Fruit fly (Drosophila melanogaster) whole organism, embryonic: ENCODE measurements around the gene awd.

Source experiments
- Abd-B ChIP-seq: fragments of 200-800 bp; sonication (Bioruptor generic); optimal IDR thresholded peaks from 2 replicates; lab custom pipeline; 2018; ENCODE audit warnings: missing biosample characterization, mild to moderate bottlenecking, missing genetic modification characterization, moderate library complexity
- CG10209 ChIP-seq: fragments of 200-800 bp; sonication (Bioruptor generic); optimal IDR thresholded peaks from 3 replicates; lab custom pipeline; 2017; ENCODE audit warnings: missing biosample characterization, mild to moderate bottlenecking, missing genetic modification characterization, missing genetic modification reagents
- CG1024 ChIP-seq: fragments of 200-800 bp; sonication (Bioruptor generic); IDR thresholded peaks from 2 replicates; pipeline ENCODE4 v1.3.6; 2022; ENCODE audit warnings: missing biosample characterization, missing genetic modification characterization
- CG1233 ChIP-seq: fragments of 200-800 bp; sonication (Bioruptor generic); optimal IDR thresholded peaks from 4 replicates; lab custom pipeline; 2018; ENCODE audit warnings: missing biosample characterization, mild to moderate bottlenecking, missing genetic modification characterization
- CG13894 ChIP-seq: fragments of 200-800 bp; sonication (Bioruptor generic); optimal IDR thresholded peaks from 3 replicates; lab custom pipeline; 2018; ENCODE audit warnings: missing biosample characterization, mild to moderate bottlenecking, missing genetic modification characterization, moderate library complexity
- CG14050 ChIP-seq: fragments of 200-800 bp; sonication (Bioruptor generic); IDR thresholded peaks from 3 replicates; pipeline ENCODE4 v1.3.6; 2022; ENCODE audit warnings: missing biosample characterization, missing genetic modification characterization
- CG15269 ChIP-seq: fragments of 200-800 bp; sonication (Bioruptor generic); optimal IDR thresholded peaks from 2 replicates; lab custom pipeline; 2018; ENCODE audit warnings: missing biosample characterization, mild to moderate bottlenecking, missing genetic modification characterization, moderate library complexity
- CG15601 ChIP-seq: fragments of 200-800 bp; sonication (Bioruptor generic); optimal IDR thresholded peaks from 3 replicates; lab custom pipeline; 2019; ENCODE audit warnings: missing biosample characterization, mild to moderate bottlenecking, missing genetic modification characterization, moderate library complexity
- CG15696 ChIP-seq: fragments of 200-800 bp; sonication (Bioruptor generic); optimal IDR thresholded peaks from 2 replicates; lab custom pipeline; 2019; ENCODE audit warnings: missing biosample characterization, mild to moderate bottlenecking, missing genetic modification characterization, moderate library complexity
- CG1603 ChIP-seq: fragments of 200-800 bp; sonication (Bioruptor generic); optimal IDR thresholded peaks from 2 replicates; lab custom pipeline; 2019; ENCODE audit warnings: missing biosample characterization, mild to moderate bottlenecking, missing genetic modification characterization, moderate library complexity
- CG17186 ChIP-seq: fragments of 200-800 bp; sonication (Bioruptor generic); optimal IDR thresholded peaks from 3 replicates; lab custom pipeline; 2017; ENCODE audit warnings: missing biosample characterization, missing genetic modification reagents, missing genetic modification characterization
- CG17912 ChIP-seq: fragments of 200-800 bp; sonication (Bioruptor generic); optimal IDR thresholded peaks from 2 replicates; lab custom pipeline; 2018; ENCODE audit warnings: missing biosample characterization, mild to moderate bottlenecking, missing genetic modification characterization
- CG30431 ChIP-seq: fragments of 200-800 bp; sonication (Bioruptor generic); optimal IDR thresholded peaks from 2 replicates; lab custom pipeline; 2017; ENCODE audit warnings: missing biosample characterization, missing genetic modification characterization
- CG32532 ChIP-seq: fragments of 200-800 bp; sonication (Bioruptor generic); IDR thresholded peaks from 2 replicates; pipeline ENCODE4 v1.3.6; 2022; ENCODE audit warnings: missing biosample characterization, missing genetic modification characterization
- CG33213 ChIP-seq: fragments of 200-800 bp; sonication (Bioruptor generic); optimal IDR thresholded peaks from 3 replicates; lab custom pipeline; 2016; ENCODE audit warnings: missing biosample characterization, missing genetic modification characterization
- CG34422 ChIP-seq: fragments of 200-800 bp; sonication (Bioruptor generic); IDR thresholded peaks from 3 replicates; pipeline ENCODE4 v1.3.6; 2022; ENCODE audit warnings: missing biosample characterization, missing genetic modification characterization
- CG4360 ChIP-seq: fragments of 200-800 bp; sonication (Bioruptor generic); IDR thresholded peaks from 2 replicates; pipeline ENCODE4 v1.3.6; 2022; ENCODE audit warnings: missing biosample characterization, missing genetic modification characterization
- CG6254 ChIP-seq: fragments of 200-800 bp; sonication (Bioruptor generic); optimal IDR thresholded peaks from 3 replicates; lab custom pipeline; 2017; ENCODE audit warnings: mild to moderate bottlenecking, missing biosample characterization, missing genetic modification reagents, missing genetic modification characterization
- CG8089 ChIP-seq: fragments of 200-800 bp; sonication (Bioruptor generic); optimal IDR thresholded peaks from 3 replicates; lab custom pipeline; 2016; ENCODE audit warnings: missing biosample characterization, missing genetic modification characterization
- CG8281 ChIP-seq: fragments of 200-800 bp; sonication (Bioruptor generic); optimal IDR thresholded peaks from 2 replicates; lab custom pipeline; 2018; ENCODE audit warnings: missing biosample characterization, mild to moderate bottlenecking, missing genetic modification characterization, moderate library complexity
- CG9437 ChIP-seq: fragments of 200-800 bp; sonication (Bioruptor generic); optimal IDR thresholded peaks from 2 replicates; lab custom pipeline; 2018; ENCODE audit warnings: missing biosample characterization, mild to moderate bottlenecking, missing genetic modification characterization
- CG9727 ChIP-seq: fragments of 200-800 bp; sonication (Bioruptor generic); optimal IDR thresholded peaks from 3 replicates; lab custom pipeline; 2017; ENCODE audit warnings: missing biosample characterization, mild to moderate bottlenecking, missing genetic modification characterization
- CHES-1-like ChIP-seq: fragments of 200-800 bp; sonication (Bioruptor generic); optimal IDR thresholded peaks from 2 replicates; lab custom pipeline; 2016; ENCODE audit warnings: missing biosample characterization, missing genetic modification characterization
- Camta ChIP-seq: fragments of 200-800 bp; sonication (Bioruptor generic); optimal IDR thresholded peaks from 2 replicates; lab custom pipeline; 2016; ENCODE audit warnings: missing biosample characterization, missing genetic modification characterization
- Dp ChIP-seq: fragments of 200-800 bp; sonication (Bioruptor generic); optimal IDR thresholded peaks from 2 replicates; lab custom pipeline; 2018; ENCODE audit warnings: missing biosample characterization, mild to moderate bottlenecking, missing genetic modification characterization, moderate library complexity
- Eip74EF ChIP-seq, 2 experiments: fragments of 200-800 bp in 1 of 2; fragments of >200 bp in 1 of 2; sonication (Bioruptor generic) in 1 of 2; optimal IDR thresholded peaks; 2 replicates each; lab custom pipeline; 2017 to 2019; ENCODE audit warnings: missing biosample characterization in 2 of 2, missing genetic modification characterization in 2 of 2, mild to moderate bottlenecking in 1 of 2, moderate library complexity in 1 of 2
- Meics ChIP-seq: fragments of 200-800 bp; sonication (Bioruptor generic); optimal IDR thresholded peaks from 2 replicates; lab custom pipeline; 2017; ENCODE audit warnings: missing biosample characterization, mild to moderate bottlenecking, missing genetic modification characterization
- NC2α ChIP-seq: fragments of 200-800 bp; sonication (Bioruptor generic); optimal IDR thresholded peaks from 2 replicates; lab custom pipeline; 2016; ENCODE audit warnings: missing biosample characterization, missing genetic modification characterization
- Pdp1 ChIP-seq, 2 experiments: fragments of 200-800 bp; sonication (Bioruptor generic); optimal IDR thresholded peaks; 3 replicates each; lab custom pipeline; 2016; ENCODE audit warnings: missing biosample characterization in 2 of 2, missing genetic modification characterization in 2 of 2, mild to moderate bottlenecking in 1 of 2, moderate library complexity in 1 of 2
- Sox102F ChIP-seq: fragments of 200-800 bp; sonication (Bioruptor generic); optimal IDR thresholded peaks from 2 replicates; lab custom pipeline; 2018; ENCODE audit warnings: missing biosample characterization, mild to moderate bottlenecking, missing genetic modification characterization, moderate library complexity
- Stat92E ChIP-seq, 3 experiments: fragments of >200 bp in 2 of 3; fragments of 200-800 bp in 1 of 3; sonication (Bioruptor generic) in 1 of 3; optimal IDR thresholded peaks; 2 replicates each; lab custom pipeline; 2017 to 2019; ENCODE audit warnings: missing biosample characterization in 3 of 3, missing genetic modification characterization in 3 of 3, mild to moderate bottlenecking in 1 of 3, moderate library complexity in 1 of 3
- ase ChIP-seq: fragments of 200-800 bp; sonication (Bioruptor generic); IDR thresholded peaks from 3 replicates; pipeline ENCODE4 v1.3.6; 2022; ENCODE audit warnings: missing biosample characterization, missing genetic modification characterization
- ash1 ChIP-seq: fragments of 200-800 bp; sonication (Bioruptor generic); optimal IDR thresholded peaks from 2 replicates; lab custom pipeline; 2018; ENCODE audit warnings: missing biosample characterization, mild to moderate bottlenecking, missing genetic modification characterization
- bab2 ChIP-seq: fragments of 200-800 bp; sonication (Bioruptor generic); optimal IDR thresholded peaks from 2 replicates; lab custom pipeline; 2016; ENCODE audit warnings: missing biosample characterization, missing genetic modification characterization
- br ChIP-seq: fragments of >200 bp; optimal IDR thresholded peaks from 2 replicates; lab custom pipeline; 2017
- bsh ChIP-seq, 2 experiments: fragments of 200-800 bp; sonication (Bioruptor generic); optimal IDR thresholded peaks; 2 replicates each; lab custom pipeline; 2017 to 2018; ENCODE audit warnings: mild to moderate bottlenecking in 2 of 2, missing biosample characterization in 2 of 2, missing genetic modification characterization in 2 of 2, moderate library complexity in 1 of 2
- chif ChIP-seq, 2 experiments: fragments of 200-800 bp; sonication (Bioruptor generic); optimal IDR thresholded peaks; 3 replicates each; lab custom pipeline; 2016; ENCODE audit warnings: missing biosample characterization in 2 of 2, missing genetic modification characterization in 2 of 2
- cwo ChIP-seq: fragments of 200-800 bp; sonication (Bioruptor generic); optimal IDR thresholded peaks from 3 replicates; lab custom pipeline; 2017; ENCODE audit warnings: missing biosample characterization, missing genetic modification characterization, mild to moderate bottlenecking, moderate library complexity, missing genetic modification reagents
- gce ChIP-seq: fragments of 200-800 bp; sonication (Bioruptor generic); IDR thresholded peaks from 3 replicates; pipeline ENCODE4 v1.3.6; 2022; ENCODE audit warnings: missing biosample characterization, missing genetic modification characterization
- gfzf ChIP-seq: fragments of 200-800 bp; sonication (Bioruptor generic); optimal IDR thresholded peaks from 2 replicates; lab custom pipeline; 2016; ENCODE audit warnings: missing biosample characterization, mild to moderate bottlenecking, missing genetic modification characterization, moderate library complexity
- grau ChIP-seq: fragments of 200-800 bp; optimal IDR thresholded peaks from 3 replicates; lab custom pipeline; 2019; ENCODE audit warnings: missing biosample characterization, mild to moderate bottlenecking, missing genetic modification characterization, moderate library complexity
- lmd ChIP-seq: fragments of 200-800 bp; sonication (Bioruptor generic); IDR thresholded peaks from 2 replicates; pipeline ENCODE4 v1.3.6; 2022; ENCODE audit warnings: missing biosample characterization, missing genetic modification characterization
- maf-S ChIP-seq: fragments of 200-800 bp; sonication (Bioruptor generic); optimal IDR thresholded peaks from 2 replicates; lab custom pipeline; 2016; ENCODE audit warnings: missing biosample characterization, missing genetic modification characterization
- ro ChIP-seq: fragments of 200-800 bp; sonication (Bioruptor generic); IDR thresholded peaks from 2 replicates; pipeline ENCODE4 v1.3.6; 2022; ENCODE audit warnings: missing biosample characterization, missing genetic modification characterization
- sens ChIP-seq: fragments of 200-800 bp; sonication (Bioruptor generic); peaks from one replicate; lab custom pipeline; 2016; ENCODE audit warnings: missing biosample characterization, missing genetic modification characterization
- slp2 ChIP-seq: fragments of 200-800 bp; sonication (Bioruptor generic); optimal IDR thresholded peaks from 2 replicates; lab custom pipeline; 2016; ENCODE audit warnings: missing biosample characterization, missing genetic modification characterization
- sug ChIP-seq: fragments of 200-800 bp; optimal IDR thresholded peaks from 2 replicates; lab custom pipeline; 2019; ENCODE audit warnings: missing biosample characterization, mild to moderate bottlenecking, missing genetic modification characterization, moderate library complexity
- tll ChIP-seq, 2 experiments: fragments of 200-800 bp in 1 of 2; fragments of >200 bp in 1 of 2; sonication (Bioruptor generic) in 1 of 2; optimal IDR thresholded peaks; 2 replicates each; lab custom pipeline; 2017 to 2019; ENCODE audit warnings: missing biosample characterization in 2 of 2, missing genetic modification characterization in 2 of 2, mild to moderate bottlenecking in 1 of 2, moderate library complexity in 1 of 2
- ttk ChIP-seq: fragments of 200-800 bp; sonication (Bioruptor generic); IDR thresholded peaks from 2 replicates; pipeline ENCODE4 v2.1.2; 2022; ENCODE audit warnings: missing biosample characterization, missing genetic modification characterization
- usp ChIP-seq: fragments of >200 bp; optimal IDR thresholded peaks from 2 replicates; lab custom pipeline; 2017; ENCODE audit warnings: missing biosample characterization, missing genetic modification characterization
- vvl ChIP-seq: fragments of 200-800 bp; sonication (Bioruptor generic); IDR thresholded peaks from 2 replicates; pipeline ENCODE4 v1.3.6; 2022; ENCODE audit warnings: missing biosample characterization, missing genetic modification characterization
- zfh1 ChIP-seq: fragments of 200-800 bp; sonication (Bioruptor generic); IDR thresholded peaks from 3 replicates; pipeline ENCODE4 v1.3.6; 2022; ENCODE audit warnings: missing biosample characterization, missing genetic modification characterization

The awd gene

dm6 chr3R:31743279-31743678 is 2.6 kb downstream of the awd start, which contains the start of gene Tbca (continued):
- no peak for TF ChIP-seq Stat92E (GFP tag; optimal IDR thresholded peaks at IDR 0.05; lab: Kevin White, UChicago)
- TF ChIP-seq sug, result no peak
- no peak for TF ChIP-seq ttk (GFP tag; lab: Robert Waterston, UW)
- no peak for TF ChIP-seq usp (GFP tag; lab: Kevin White, UChicago)
- TF ChIP-seq CG4360 (GFP tag; lab: Robert Waterston, UW), result peak; percentile 70
- TF ChIP-seq CG6254 (GFP tag; lab: Kevin White, UChicago), result no peak
- no peak for TF ChIP-seq CG9727 (GFP tag; lab: Kevin White, UChicago)
- no peak for TF ChIP-seq CG15601
- no peak for TF ChIP-seq CG1024
- no peak for TF ChIP-seq slp2
- TF ChIP-seq CG17912, result no peak
- no peak for TF ChIP-seq Camta (GFP tag; lab: Kevin White, UChicago)
- TF ChIP-seq NC2α, result no peak
- TF ChIP-seq ro (GFP tag; lab: Robert Waterston, UW), result no peak
- no peak for TF ChIP-seq cwo
- TF ChIP-seq Abd-B, result no peak
- no peak for TF ChIP-seq br (lab: Kevin White, UChicago)
- no peak for TF ChIP-seq CG8281 (tag; lab: Kevin White, UChicago)
- TF ChIP-seq CG1233 (GFP tag; lab: Kevin White, UChicago), result no peak
- no peak for TF ChIP-seq CHES-1-like (GFP tag; lab: Kevin White, UChicago)
- TF ChIP-seq CG1603 (tag; lab: Kevin White, UChicago), result peak; percentile 54
- TF ChIP-seq CG30431 (GFP tag; lab: Kevin White, UChicago), result no peak
- peak; percentile 98 for TF ChIP-seq Dp (GFP tag; lab: Kevin White, UChicago)
- TF ChIP-seq chif (GFP tag; optimal IDR thresholded peaks at IDR 0.05; lab: Kevin White, UChicago), result no peak
- TF ChIP-seq CG32532, result no peak
- no peak for TF ChIP-seq CG13894 (tag; lab: Kevin White, UChicago)
- no peak for TF ChIP-seq CG14050 (GFP tag; lab: Robert Waterston, UW)
- no peak for TF ChIP-seq maf-S (GFP tag; lab: Kevin White, UChicago)
- no peak for TF ChIP-seq CG15269
- peak; percentile 37 for TF ChIP-seq gfzf (GFP tag; lab: Kevin White, UChicago)
- TF ChIP-seq CG34422 (GFP tag; lab: Robert Waterston, UW), result no peak
- no peak for TF ChIP-seq Meics (GFP tag; lab: Kevin White, UChicago)

dm6 chr3R:31741278-31741677 is 4.6 kb downstream of the awd start:
- no peak for TF ChIP-seq bab2 (GFP tag; lab: Kevin White, UChicago)
- TF ChIP-seq tll (GFP tag; optimal IDR thresholded peaks at IDR 0.05; lab: Kevin White, UChicago), result no peak
- TF ChIP-seq zfh1 (GFP tag; lab: Robert Waterston, UW), result 0 out of 3 replicates have a peak, but pooled peaks have one; percentile 13
- TF ChIP-seq CG15696, result no peak
- TF ChIP-seq vvl, result peak; percentile 44; the same call in 1 of the 2 replicates
- no peak for TF ChIP-seq CG10209 (GFP tag; lab: Kevin White, UChicago)
- no peak for TF ChIP-seq lmd (GFP tag; lab: Robert Waterston, UW)
- TF ChIP-seq sug, result no peak
- no peak for TF ChIP-seq CG9437 (GFP tag; lab: Kevin White, UChicago)
- no peak for TF ChIP-seq Pdp1 (GFP tag; optimal IDR thresholded peaks at IDR 0.05; lab: Kevin White, UChicago)
- no peak for TF ChIP-seq Sox102F (GFP tag; lab: Kevin White, UChicago)
- TF ChIP-seq Eip74EF (GFP tag; optimal IDR thresholded peaks at IDR 0.05; lab: Kevin White, UChicago), result no peak
- no peak for TF ChIP-seq CG17186 (GFP tag; lab: Kevin White, UChicago)
- no peak for TF ChIP-seq CG8089 (GFP tag; lab: Kevin White, UChicago)
- peak; percentile 6 for TF ChIP-seq sens (GFP tag; lab: Kevin White, UChicago)
- TF ChIP-seq grau (tag; lab: Kevin White, UChicago), result no peak
- no peak for TF ChIP-seq ase (GFP tag; lab: Robert Waterston, UW)
- TF ChIP-seq bsh (GFP tag; optimal IDR thresholded peaks at IDR 0.05; lab: Kevin White, UChicago), result peak in 1 of 2 experiments; percentile 13
- no peak for TF ChIP-seq CG33213 (GFP tag; lab: Kevin White, UChicago)
- TF ChIP-seq ash1, result no peak
- no peak for TF ChIP-seq gce (GFP tag; lab: Robert Waterston, UW)
